Worm (Caenorhabditis elegans) whole organism, midembryonic: Measurements from ENCODE around the gene nhx-6.

Experiments used
- T22C8.4 ChIP-seq: fragments of 200-800 bp; sonication (Bioruptor generic); IDR thresholded peaks from 2 replicates; pipeline ENCODE4 v1.3.6; 2022; ENCODE audit warnings: missing genetic modification characterization, missing compliant biosample characterization
- cog-1 ChIP-seq: sonication (generic microtip); optimal IDR thresholded peaks from 2 replicates; lab custom pipeline; 2016; ENCODE audit warnings: missing genetic modification characterization, missing compliant biosample characterization
- flt-1 ChIP-seq: fragments of 200-800 bp; sonication (Bioruptor generic); IDR thresholded peaks from 2 replicates; pipeline ENCODE4 v1.3.6; 2022; ENCODE audit warnings: missing genetic modification characterization, missing compliant biosample characterization
- tab-1 ChIP-seq: fragments of 200-800 bp; sonication (Bioruptor generic); IDR thresholded peaks from 2 replicates; pipeline ENCODE4 v1.3.6; 2022; ENCODE audit warnings: missing genetic modification characterization, missing compliant biosample characterization

DNA sequence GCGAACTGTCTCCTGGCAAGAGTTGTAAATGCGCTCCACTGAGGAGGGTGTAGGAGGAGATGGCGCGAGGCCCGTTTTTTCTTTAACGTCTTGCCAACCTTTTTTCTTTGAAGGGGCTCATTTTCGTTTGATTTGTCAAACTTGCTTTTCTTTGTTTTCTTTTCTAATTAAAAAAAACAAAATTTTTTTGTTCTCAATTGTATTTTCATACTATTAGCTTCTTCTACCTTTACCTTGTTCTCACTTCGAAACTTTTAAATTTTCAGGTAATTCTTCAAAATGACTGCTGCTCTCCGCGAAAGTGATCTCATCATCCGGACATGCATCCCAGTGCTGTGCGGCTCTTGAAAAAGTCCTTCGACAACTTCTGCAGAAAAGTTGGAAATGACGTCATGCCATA, 39.3 kb downstream of the nhx-6 start, which contains the start of gene fbxa-184:
- TF ChIP-seq cog-1 (tag; lab: Kevin White, UChicago), result no peak
- no peak for TF ChIP-seq flt-1
- TF ChIP-seq T22C8.4 (GFP tag; lab: Robert Waterston, UW), result no peak
- TF ChIP-seq tab-1 (GFP tag; lab: Robert Waterston, UW), result no peak
